Worm (Caenorhabditis elegans) whole organism, L2 larva: ENCODE results near the gene cox-14.

Source experiments
- C34F6.9 ChIP-seq: fragments of 150-350 bp; optimal IDR thresholded peaks from 2 replicates; lab custom pipeline; 2014; ENCODE audit warnings: missing biosample characterization, missing genetic modification characterization
- F13H6.1 ChIP-seq: sonication (generic microtip); optimal IDR thresholded peaks from 2 replicates; lab custom pipeline; 2016; ENCODE audit warnings: missing genetic modification characterization, missing compliant biosample characterization
- R02D3.7 ChIP-seq: fragments of 150-350 bp; optimal IDR thresholded peaks from 2 replicates; lab custom pipeline; 2014; ENCODE audit warnings: missing biosample characterization, missing genetic modification characterization
- Y55F3AM.14 ChIP-seq: fragments of 200-800 bp; sonication (Bioruptor generic); optimal IDR thresholded peaks from 2 replicates; lab custom pipeline; 2018; ENCODE audit warnings: mild to moderate bottlenecking, missing genetic modification characterization, missing compliant biosample characterization
- ZK546.5 ChIP-seq: sonication (generic microtip); optimal IDR thresholded peaks from 2 replicates; lab custom pipeline; 2017; ENCODE audit warnings: missing biosample characterization, missing genetic modification characterization
- alr-1 ChIP-seq: fragments of 150-350 bp; optimal IDR thresholded peaks from 2 replicates; lab custom pipeline; 2014; ENCODE audit warnings: missing biosample characterization, missing genetic modification characterization
- aly-2 ChIP-seq: fragments of 150-350 bp; optimal IDR thresholded peaks from 2 replicates; lab custom pipeline; 2014; ENCODE audit warnings: missing biosample characterization, missing genetic modification characterization
- ama-1 ChIP-seq: fragments of 150-350 bp; optimal IDR thresholded peaks from 2 replicates; lab custom pipeline; 2018; ENCODE audit warnings: inconsistent platforms
- blmp-1 ChIP-seq: sonication (generic microtip); optimal IDR thresholded peaks from 2 replicates; lab custom pipeline; 2017; ENCODE audit warnings: missing genetic modification characterization, mild to moderate bottlenecking, missing compliant biosample characterization, antibody characterized with exemption, moderate library complexity; ENCODE audit not compliant: insufficient read depth
- ceh-16 ChIP-seq: fragments of 150-350 bp; optimal IDR thresholded peaks from 2 replicates; lab custom pipeline; 2014; ENCODE audit warnings: missing biosample characterization, missing genetic modification characterization
- ceh-82 ChIP-seq: fragments of 150-350 bp; optimal IDR thresholded peaks from 2 replicates; lab custom pipeline; 2014; ENCODE audit warnings: missing biosample characterization, missing genetic modification characterization
- crh-2 ChIP-seq: sonication (generic microtip); optimal IDR thresholded peaks from 2 replicates; lab custom pipeline; 2017; ENCODE audit warnings: missing biosample characterization, missing genetic modification characterization
- dmd-4 ChIP-seq: sonication (generic microtip); optimal IDR thresholded peaks from 2 replicates; lab custom pipeline; 2017; ENCODE audit warnings: missing biosample characterization, missing genetic modification characterization
- egl-27 ChIP-seq: sonication (generic microtip); optimal IDR thresholded peaks from 3 replicates; lab custom pipeline; 2017; ENCODE audit warnings: missing biosample characterization, missing genetic modification reagents, missing genetic modification characterization
- elt-1 ChIP-seq: fragments of 150-350 bp; optimal IDR thresholded peaks from 2 replicates; lab custom pipeline; 2014; ENCODE audit warnings: missing biosample characterization, missing genetic modification characterization
- elt-3 ChIP-seq: sonication (generic microtip); optimal IDR thresholded peaks from 2 replicates; lab custom pipeline; 2017; ENCODE audit warnings: missing biosample characterization, missing genetic modification characterization
- fos-1 ChIP-seq: fragments of 150-350 bp; optimal IDR thresholded peaks from 2 replicates; lab custom pipeline; 2014; ENCODE audit warnings: missing biosample characterization, missing genetic modification characterization
- gmeb-1 ChIP-seq: fragments of 150-350 bp; optimal IDR thresholded peaks from 2 replicates; lab custom pipeline; 2014; ENCODE audit warnings: missing biosample characterization, missing genetic modification characterization
- lin-11 ChIP-seq: fragments of 150-350 bp; sonication (generic microtip); optimal IDR thresholded peaks from 2 replicates; lab custom pipeline; 2014; ENCODE audit warnings: missing biosample characterization, missing genetic modification characterization, inconsistent platforms, mixed read lengths
- lin-13 ChIP-seq: fragments of 150-350 bp; optimal IDR thresholded peaks from 2 replicates; lab custom pipeline; 2014; ENCODE audit warnings: missing biosample characterization, missing genetic modification reagents, missing genetic modification characterization
- lin-39 ChIP-seq: fragments of 150-350 bp; optimal IDR thresholded peaks from 2 replicates; lab custom pipeline; 2014; ENCODE audit warnings: missing biosample characterization, missing genetic modification reagents, missing genetic modification characterization
- lsy-2 ChIP-seq, 2 experiments: fragments of 150-350 bp in 1 of 2; sonication (generic microtip) in 1 of 2; optimal IDR thresholded peaks; 2 replicates each; lab custom pipeline; 2014 to 2017; ENCODE audit warnings: missing biosample characterization in 2 of 2, missing genetic modification characterization in 2 of 2
- mab-5 ChIP-seq: fragments of 150-350 bp; optimal IDR thresholded peaks from 2 replicates; lab custom pipeline; 2014; ENCODE audit warnings: missing biosample characterization, missing genetic modification characterization
- mbf-1 ChIP-seq: sonication (generic microtip); optimal IDR thresholded peaks from 2 replicates; lab custom pipeline; 2017; ENCODE audit warnings: missing biosample characterization, missing genetic modification characterization
- mdl-1 ChIP-seq, 2 experiments: fragments of 150-350 bp in 1 of 2; sonication (generic microtip) in 1 of 2; optimal IDR thresholded peaks; 2 replicates each; lab custom pipeline; 2017; ENCODE audit warnings: missing biosample characterization in 2 of 2, missing genetic modification characterization in 2 of 2
- nhr-10 ChIP-seq: sonication (generic microtip); optimal IDR thresholded peaks from 2 replicates; lab custom pipeline; 2017; ENCODE audit warnings: missing biosample characterization, missing genetic modification characterization
- nhr-11 ChIP-seq: fragments of 150-350 bp; optimal IDR thresholded peaks from 2 replicates; lab custom pipeline; 2014; ENCODE audit warnings: missing biosample characterization, missing genetic modification characterization
- nhr-12 ChIP-seq: fragments of 150-350 bp; optimal IDR thresholded peaks from 2 replicates; lab custom pipeline; 2014; ENCODE audit warnings: missing biosample characterization, missing genetic modification characterization
- nhr-129 ChIP-seq: fragments of 150-350 bp; optimal IDR thresholded peaks from 2 replicates; lab custom pipeline; 2014; ENCODE audit warnings: missing biosample characterization, missing genetic modification characterization
- nhr-21 ChIP-seq: fragments of 150-350 bp; optimal IDR thresholded peaks from 2 replicates; lab custom pipeline; 2014; ENCODE audit warnings: missing biosample characterization, missing genetic modification characterization
- nhr-23 ChIP-seq: fragments of 150-350 bp; optimal IDR thresholded peaks from 2 replicates; lab custom pipeline; 2014; ENCODE audit warnings: missing biosample characterization, missing genetic modification reagents, missing genetic modification characterization
- nhr-237 ChIP-seq: fragments of 150-350 bp; optimal IDR thresholded peaks from 2 replicates; lab custom pipeline; 2014; ENCODE audit warnings: missing biosample characterization, missing genetic modification characterization
- nhr-25 ChIP-seq: fragments of 150-350 bp; sonication (generic microtip); optimal IDR thresholded peaks from 3 replicates; lab custom pipeline; 2014; ENCODE audit warnings: missing biosample characterization, missing genetic modification characterization
- nhr-6 ChIP-seq: fragments of 150-350 bp; optimal IDR thresholded peaks from 2 replicates; lab custom pipeline; 2014; ENCODE audit warnings: missing biosample characterization, missing genetic modification characterization
- nhr-77 ChIP-seq: fragments of 150-350 bp; optimal IDR thresholded peaks from 2 replicates; lab custom pipeline; 2014; ENCODE audit warnings: missing biosample characterization, missing genetic modification characterization
- peb-1 ChIP-seq: fragments of 150-350 bp; optimal IDR thresholded peaks from 2 replicates; lab custom pipeline; 2014; ENCODE audit warnings: missing biosample characterization, missing genetic modification characterization
- sem-4 ChIP-seq: fragments of 150-350 bp; optimal IDR thresholded peaks from 2 replicates; lab custom pipeline; 2014; ENCODE audit warnings: missing biosample characterization, missing genetic modification reagents, missing genetic modification characterization
- skn-1 ChIP-seq: sonication (generic microtip); optimal IDR thresholded peaks from 2 replicates; lab custom pipeline; 2017; ENCODE audit warnings: missing biosample characterization, missing genetic modification characterization
- sma-3 ChIP-seq: sonication (generic microtip); optimal IDR thresholded peaks from 2 replicates; lab custom pipeline; 2016; ENCODE audit warnings: missing genetic modification reagents, missing genetic modification characterization, missing compliant biosample characterization
- sma-9 ChIP-seq, 2 experiments: fragments of 150-350 bp in 1 of 2; sonication (generic microtip) in 1 of 2; optimal IDR thresholded peaks; 2 replicates each; lab custom pipeline; 2014 to 2016; ENCODE audit warnings: missing genetic modification characterization in 2 of 2, mild to moderate bottlenecking in 1 of 2, missing biosample characterization in 1 of 2, missing compliant biosample characterization in 1 of 2, missing genetic modification reagents in 1 of 2, moderate library complexity in 1 of 2
- snpc-4 ChIP-seq: fragments of 150-350 bp; optimal IDR thresholded peaks from 2 replicates; lab custom pipeline; 2014; ENCODE audit warnings: missing biosample characterization, missing genetic modification characterization
- unc-39 ChIP-seq: fragments of 150-350 bp; optimal IDR thresholded peaks from 2 replicates; lab custom pipeline; 2014; ENCODE audit warnings: missing biosample characterization, missing genetic modification characterization
- unc-55 ChIP-seq: fragments of 150-350 bp; sonication (generic microtip); optimal IDR thresholded peaks from 3 replicates; lab custom pipeline; 2014; ENCODE audit warnings: missing biosample characterization, missing genetic modification reagents, missing genetic modification characterization
- unc-62 ChIP-seq: fragments of 150-350 bp; optimal IDR thresholded peaks from 2 replicates; lab custom pipeline; 2014; ENCODE audit warnings: missing biosample characterization, missing genetic modification reagents, missing genetic modification characterization
- zag-1 ChIP-seq: fragments of 150-350 bp; optimal IDR thresholded peaks from 2 replicates; lab custom pipeline; 2014; ENCODE audit warnings: missing biosample characterization, missing genetic modification characterization
- ztf-1 ChIP-seq: fragments of 200-800 bp; sonication (Bioruptor generic); conservative IDR thresholded peaks from 2 replicates; pipeline ENCODE4 v1.3.6; 2022; ENCODE audit warnings: missing genetic modification characterization, missing compliant biosample characterization
- ztf-11 ChIP-seq: sonication (generic microtip); optimal IDR thresholded peaks from 2 replicates; lab custom pipeline; 2017; ENCODE audit warnings: missing biosample characterization, missing genetic modification characterization
- ztf-4 ChIP-seq: fragments of 150-350 bp; optimal IDR thresholded peaks from 2 replicates; lab custom pipeline; 2014; ENCODE audit warnings: missing biosample characterization, missing genetic modification characterization

Gene cox-14

ce11 chrIII:10218587-10218986 is at the start of gene cox-14, which contains the start of gene rde-4:
Gene cox-14 (plus strand): TSS chrIII:10218942.
Gene rde-4 (minus strand): TSS chrIII:10218646.
- TF ChIP-seq fos-1 (tag; lab: Kevin White, UChicago): peak; percentile 60
- peak; percentile 90 for TF ChIP-seq crh-2 (tag; lab: Kevin White, UChicago)
- peak; percentile 86 for TF ChIP-seq nhr-25 (tag; lab: Kevin White, UChicago)
- no peak for TF ChIP-seq nhr-237 (tag; lab: Kevin White, UChicago)
- peak; percentile 59 for TF ChIP-seq mab-5 (tag; lab: Kevin White, UChicago)
- TF ChIP-seq snpc-4 (tag; lab: Kevin White, UChicago): peak; percentile 55
- TF ChIP-seq lsy-2 (tag; optimal IDR thresholded peaks at IDR 0.05; lab: Kevin White, UChicago): peak; percentile 97 to 99
- peak in 1 of 2 experiments; percentile 54 for TF ChIP-seq mdl-1 (tag; optimal IDR thresholded peaks at IDR 0.05; lab: Kevin White, UChicago)
- TF ChIP-seq lin-13 (GFP tag; lab: Kevin White, UChicago): peak; percentile 90
- TF ChIP-seq blmp-1: peak; percentile 19
- no peak for TF ChIP-seq aly-2 (tag; lab: Kevin White, UChicago)
- peak; percentile 91 for TF ChIP-seq C34F6.9 (tag; lab: Kevin White, UChicago)
- TF ChIP-seq Y55F3AM.14 (GFP tag; lab: Kevin White, UChicago): no peak
- TF ChIP-seq nhr-77 (tag; lab: Kevin White, UChicago): no peak
- peak; percentile 25 for TF ChIP-seq ceh-16 (tag; lab: Kevin White, UChicago)
- peak; percentile 72 for TF ChIP-seq sem-4 (tag; lab: Kevin White, UChicago)
- no peak for TF ChIP-seq elt-1 (tag; lab: Kevin White, UChicago)
- no peak for TF ChIP-seq zag-1 (tag; lab: Kevin White, UChicago)
- TF ChIP-seq unc-39 (tag; lab: Kevin White, UChicago): no peak
- peak; percentile 65 for TF ChIP-seq nhr-129 (tag; lab: Kevin White, UChicago)
- peak; percentile 66 for TF ChIP-seq F13H6.1
- peak; percentile 41 for TF ChIP-seq ama-1 (lab: Kevin White, UChicago)
- no peak for TF ChIP-seq sma-9 (GFP tag; optimal IDR thresholded peaks at IDR 0.05; lab: Kevin White, UChicago)
- no peak for TF ChIP-seq sma-9 (tag; optimal IDR thresholded peaks at IDR 0.05; lab: Kevin White, UChicago)
- TF ChIP-seq unc-62 (GFP tag; lab: Kevin White, UChicago): no peak
- peak; percentile 61 for TF ChIP-seq lin-11 (tag; lab: Kevin White, UChicago)
- no peak for TF ChIP-seq nhr-23 (tag; lab: Kevin White, UChicago)
- TF ChIP-seq nhr-6 (tag; lab: Kevin White, UChicago): peak; percentile 60
- no peak for TF ChIP-seq dmd-4 (tag; lab: Kevin White, UChicago)
- TF ChIP-seq lin-39 (tag; lab: Kevin White, UChicago): no peak
- no peak for TF ChIP-seq ceh-82 (tag; lab: Kevin White, UChicago)
- TF ChIP-seq ztf-4 (tag; lab: Kevin White, UChicago): peak; percentile 1
- TF ChIP-seq egl-27 (tag; lab: Kevin White, UChicago): no peak
- TF ChIP-seq nhr-10 (tag; lab: Kevin White, UChicago): no peak
- TF ChIP-seq gmeb-1 (tag; lab: Kevin White, UChicago): peak; percentile 91
- TF ChIP-seq unc-55 (GFP tag; lab: Kevin White, UChicago): peak; percentile 98
- no peak for TF ChIP-seq nhr-12
- TF ChIP-seq R02D3.7 (tag; lab: Kevin White, UChicago): peak; percentile 5
- TF ChIP-seq sma-3 (GFP tag; lab: Kevin White, UChicago): peak; percentile 81
- no peak for TF ChIP-seq ztf-1
- TF ChIP-seq skn-1 (tag; lab: Kevin White, UChicago): peak; percentile 2
- TF ChIP-seq ZK546.5 (tag; lab: Kevin White, UChicago): peak; percentile 31
- TF ChIP-seq elt-3: no peak
- TF ChIP-seq mbf-1: no peak
- no peak for TF ChIP-seq peb-1 (tag; lab: Kevin White, UChicago)
- TF ChIP-seq alr-1 (tag; lab: Kevin White, UChicago): no peak
- TF ChIP-seq nhr-11 (tag; lab: Kevin White, UChicago): no peak
- peak; percentile 74 for TF ChIP-seq nhr-21 (tag; lab: Kevin White, UChicago)
- no peak for TF ChIP-seq ztf-11 (tag; lab: Kevin White, UChicago)
